Worm (Caenorhabditis elegans): ENCODE results near the gene cest-3.

ce11 chrX:12229651-12230050, 11.8 kb upstream of the cest-3 start, which contains the start of gene cest-7:
- TF ChIP-seq nhr-11 (tag; optimal IDR thresholded peaks at IDR 0.05) (no peak), unc-62 (GFP tag; optimal IDR thresholded peaks at IDR 0.05 in 1 of 2) (no peak), unc-62 (tag; optimal IDR thresholded peaks at IDR 0.05) (no peak)

Measured in whole organism, L4 larva.